Fruit fly (Drosophila melanogaster) whole organism, embryonic: ENCODE measurements around the gene Teh2.

Source experiments
- BEAF-32 ChIP-seq: fragments of 200-800 bp; sonication (Bioruptor generic); optimal IDR thresholded peaks from 3 replicates; lab custom pipeline; 2017; ENCODE audit warnings: missing biosample characterization, missing genetic modification characterization, mild to moderate bottlenecking, moderate library complexity, missing genetic modification reagents
- BtbVII ChIP-seq: fragments of 200-800 bp; sonication (Bioruptor generic); optimal IDR thresholded peaks from 3 replicates; lab custom pipeline; 2017; ENCODE audit warnings: missing biosample characterization, mild to moderate bottlenecking, missing genetic modification characterization
- CG10431 ChIP-seq: fragments of 200-800 bp; sonication (Bioruptor generic); optimal IDR thresholded peaks from 3 replicates; lab custom pipeline; 2018; ENCODE audit warnings: missing biosample characterization, mild to moderate bottlenecking, missing genetic modification characterization
- CG12236 ChIP-seq: fragments of 200-800 bp; sonication (Bioruptor generic); optimal IDR thresholded peaks from 2 replicates; lab custom pipeline; 2016; ENCODE audit warnings: missing biosample characterization, missing genetic modification characterization
- CG13424 ChIP-seq: fragments of 200-800 bp; sonication (Bioruptor generic); optimal IDR thresholded peaks from 2 replicates; lab custom pipeline; 2019; ENCODE audit warnings: missing biosample characterization, mild to moderate bottlenecking, missing genetic modification characterization, moderate library complexity
- CG14667 ChIP-seq: fragments of 200-800 bp; sonication (Bioruptor generic); IDR thresholded peaks from 2 replicates; pipeline ENCODE4 v1.3.6; 2022; ENCODE audit warnings: missing biosample characterization, missing genetic modification characterization
- CG14860 ChIP-seq: fragments of 200-800 bp; sonication (Bioruptor generic); IDR thresholded peaks from 3 replicates; pipeline ENCODE4 v1.3.6; 2022; ENCODE audit warnings: missing biosample characterization, missing genetic modification characterization; ENCODE audit not compliant: partially characterized antibody
- CG17361 ChIP-seq: fragments of 200-800 bp; sonication (Bioruptor generic); IDR thresholded peaks from 3 replicates; pipeline ENCODE4 v1.3.6; 2022; ENCODE audit warnings: missing biosample characterization, missing genetic modification characterization
- CG17912 ChIP-seq: fragments of 200-800 bp; sonication (Bioruptor generic); optimal IDR thresholded peaks from 2 replicates; lab custom pipeline; 2018; ENCODE audit warnings: missing biosample characterization, mild to moderate bottlenecking, missing genetic modification characterization
- CG18262 ChIP-seq: fragments of 200-800 bp; optimal IDR thresholded peaks from 3 replicates; lab custom pipeline; 2019; ENCODE audit warnings: missing biosample characterization, mild to moderate bottlenecking, missing genetic modification characterization, moderate library complexity
- CG2678 ChIP-seq: fragments of 200-800 bp; sonication (Bioruptor generic); optimal IDR thresholded peaks from 3 replicates; lab custom pipeline; 2019; ENCODE audit warnings: missing biosample characterization, mild to moderate bottlenecking, missing genetic modification characterization, moderate library complexity
- CG2875 ChIP-seq: fragments of 200-800 bp; sonication (Bioruptor generic); optimal IDR thresholded peaks from 2 replicates; lab custom pipeline; 2017; ENCODE audit warnings: missing biosample characterization, mild to moderate bottlenecking, missing genetic modification characterization, missing genetic modification reagents
- CG3163 ChIP-seq: fragments of 200-800 bp; sonication (Bioruptor generic); optimal IDR thresholded peaks from 3 replicates; lab custom pipeline; 2016; ENCODE audit warnings: missing biosample characterization, missing genetic modification characterization
- CG32767 ChIP-seq: fragments of 200-800 bp; sonication (Bioruptor generic); IDR thresholded peaks from 2 replicates; pipeline ENCODE4 v1.3.6; 2022; ENCODE audit warnings: missing biosample characterization, missing genetic modification characterization
- CG33557 ChIP-seq: fragments of 200-800 bp; sonication (Bioruptor generic); optimal IDR thresholded peaks from 2 replicates; lab custom pipeline; 2019; ENCODE audit warnings: missing biosample characterization, mild to moderate bottlenecking, missing genetic modification characterization, moderate library complexity
- CG34376 ChIP-seq: fragments of 200-800 bp; sonication (Bioruptor generic); optimal IDR thresholded peaks from 2 replicates; lab custom pipeline; 2018; ENCODE audit warnings: missing biosample characterization, mild to moderate bottlenecking, missing genetic modification characterization
- CG3838 ChIP-seq: fragments of 200-800 bp; sonication (Bioruptor generic); optimal IDR thresholded peaks from 3 replicates; lab custom pipeline; 2016; ENCODE audit warnings: missing biosample characterization, missing genetic modification characterization
- CG4820 ChIP-seq: fragments of 200-800 bp; sonication (Bioruptor generic); optimal IDR thresholded peaks from 3 replicates; lab custom pipeline; 2016; ENCODE audit warnings: missing biosample characterization, missing genetic modification characterization
- CG6791 ChIP-seq: fragments of 200-800 bp; sonication (Bioruptor generic); IDR thresholded peaks from 3 replicates; pipeline ENCODE4 v1.3.6; 2022; ENCODE audit warnings: missing biosample characterization, missing genetic modification characterization; ENCODE audit not compliant: partially characterized antibody
- Camta ChIP-seq: fragments of 200-800 bp; sonication (Bioruptor generic); optimal IDR thresholded peaks from 2 replicates; lab custom pipeline; 2016; ENCODE audit warnings: missing biosample characterization, missing genetic modification characterization
- Chrac-16 ChIP-seq: fragments of 200-800 bp; sonication (Bioruptor generic); optimal IDR thresholded peaks from 3 replicates; lab custom pipeline; 2016; ENCODE audit warnings: missing biosample characterization, missing genetic modification characterization
- Kr ChIP-seq: fragments of 200-800 bp; sonication (Bioruptor generic); optimal IDR thresholded peaks from 2 replicates; lab custom pipeline; 2017; ENCODE audit warnings: missing biosample characterization, mild to moderate bottlenecking, missing genetic modification characterization
- Mes4 ChIP-seq: fragments of 200-800 bp; sonication (Bioruptor generic); optimal IDR thresholded peaks from 2 replicates; lab custom pipeline; 2016; ENCODE audit warnings: missing biosample characterization, missing genetic modification characterization
- Nf-YC ChIP-seq: fragments of 200-800 bp; optimal IDR thresholded peaks from 3 replicates; lab custom pipeline; 2019; ENCODE audit warnings: missing biosample characterization, mild to moderate bottlenecking, missing genetic modification characterization, moderate library complexity
- Ssrp ChIP-seq: fragments of 200-800 bp; sonication (Bioruptor generic); optimal IDR thresholded peaks from 2 replicates; lab custom pipeline; 2018; ENCODE audit warnings: missing biosample characterization, mild to moderate bottlenecking, missing genetic modification characterization, moderate library complexity
- Stat92E ChIP-seq, 3 experiments: fragments of >200 bp in 2 of 3; fragments of 200-800 bp in 1 of 3; sonication (Bioruptor generic) in 1 of 3; optimal IDR thresholded peaks; 2 replicates each; lab custom pipeline; 2017 to 2019; ENCODE audit warnings: missing biosample characterization in 3 of 3, missing genetic modification characterization in 3 of 3, mild to moderate bottlenecking in 1 of 3, moderate library complexity in 1 of 3
- Usf ChIP-seq: fragments of 200-800 bp; sonication (Bioruptor generic); optimal IDR thresholded peaks from 2 replicates; lab custom pipeline; 2017; ENCODE audit warnings: missing genotype, missing biosample characterization, missing genetic modification characterization
- Xbp1 ChIP-seq: fragments of 200-800 bp; sonication (Bioruptor generic); optimal IDR thresholded peaks from 3 replicates; lab custom pipeline; 2016; ENCODE audit warnings: missing biosample characterization, mild to moderate bottlenecking, missing genetic modification characterization
- Xrp1 ChIP-seq: fragments of 200-800 bp; sonication (Bioruptor generic); IDR thresholded peaks from 2 replicates; pipeline ENCODE4 v1.3.6; 2022; ENCODE audit warnings: missing biosample characterization, missing genetic modification characterization
- ab ChIP-seq: fragments of 200-800 bp; sonication (Bioruptor generic); optimal IDR thresholded peaks from 2 replicates; lab custom pipeline; 2016; ENCODE audit warnings: missing biosample characterization, missing genetic modification characterization
- ap ChIP-seq: fragments of 200-800 bp; sonication (Bioruptor generic); IDR thresholded peaks from 2 replicates; pipeline ENCODE4 v1.3.6; 2022; ENCODE audit warnings: missing biosample characterization, missing genetic modification characterization
- ash1 ChIP-seq: fragments of 200-800 bp; sonication (Bioruptor generic); optimal IDR thresholded peaks from 2 replicates; lab custom pipeline; 2018; ENCODE audit warnings: missing biosample characterization, mild to moderate bottlenecking, missing genetic modification characterization
- dmrt99B ChIP-seq: fragments of 200-800 bp; sonication (Bioruptor generic); optimal IDR thresholded peaks from 2 replicates; lab custom pipeline; 2018; ENCODE audit warnings: missing biosample characterization, mild to moderate bottlenecking, missing genetic modification characterization, moderate library complexity
- esg ChIP-seq: fragments of 200-800 bp; sonication (Bioruptor generic); conservative IDR thresholded peaks from 2 replicates; pipeline ENCODE4 v1.3.6; 2022; ENCODE audit warnings: missing biosample characterization, missing genetic modification characterization
- fd64A ChIP-seq: fragments of 200-800 bp; sonication (Bioruptor generic); optimal IDR thresholded peaks from 3 replicates; lab custom pipeline; 2018; ENCODE audit warnings: missing biosample characterization, mild to moderate bottlenecking, missing genetic modification characterization
- gcm ChIP-seq: fragments of 200-800 bp; sonication (Bioruptor generic); optimal IDR thresholded peaks from 2 replicates; lab custom pipeline; 2019; ENCODE audit warnings: missing biosample characterization, mild to moderate bottlenecking, missing genetic modification characterization, moderate library complexity
- gro ChIP-seq: fragments of 200-800 bp; sonication (Bioruptor generic); optimal IDR thresholded peaks from 2 replicates; lab custom pipeline; 2016; ENCODE audit warnings: missing biosample characterization, missing genetic modification characterization
- knrl ChIP-seq: fragments of 200-800 bp; sonication (Bioruptor generic); IDR thresholded peaks from 3 replicates; pipeline ENCODE4 v1.3.6; 2022; ENCODE audit warnings: missing biosample characterization, missing genetic modification characterization; ENCODE audit not compliant: partially characterized antibody
- lbe ChIP-seq: fragments of 200-800 bp; sonication (Bioruptor generic); optimal IDR thresholded peaks from 2 replicates; lab custom pipeline; 2016; ENCODE audit warnings: missing biosample characterization, mild to moderate bottlenecking, missing genetic modification characterization
- lmd ChIP-seq: fragments of 200-800 bp; sonication (Bioruptor generic); IDR thresholded peaks from 2 replicates; pipeline ENCODE4 v1.3.6; 2022; ENCODE audit warnings: missing biosample characterization, missing genetic modification characterization
- pan ChIP-seq, 4 experiments: fragments of >200 bp in 3 of 4; fragments of 200-800 bp in 1 of 4; sonication (Bioruptor generic) in 1 of 4; optimal IDR thresholded peaks in 3 of 4; IDR thresholded peaks in 1 of 4; 2 replicates each; pipeline versions ENCODE4 v1.3.6 to Lab custom; 2017 to 2022; ENCODE audit warnings: missing biosample characterization in 2 of 4, missing genetic modification characterization in 2 of 4, mixed read lengths in 1 of 4
- pros ChIP-seq: fragments of 200-800 bp; sonication (Bioruptor generic); optimal IDR thresholded peaks from 3 replicates; lab custom pipeline; 2019; ENCODE audit warnings: missing biosample characterization, mild to moderate bottlenecking, missing genetic modification characterization, moderate library complexity
- ranshi ChIP-seq: fragments of 200-800 bp; sonication (Bioruptor generic); IDR thresholded peaks from 2 replicates; pipeline ENCODE4 v1.3.6; 2022; ENCODE audit warnings: missing biosample characterization, missing genetic modification characterization
- row ChIP-seq: fragments of 200-800 bp; sonication (Bioruptor generic); IDR thresholded peaks from 3 replicates; pipeline ENCODE4 v1.3.6; 2022; ENCODE audit warnings: missing biosample characterization, missing genetic modification characterization
- schlank ChIP-seq: fragments of 200-800 bp; sonication (Bioruptor generic); optimal IDR thresholded peaks from 2 replicates; lab custom pipeline; 2018; ENCODE audit warnings: missing biosample characterization, mild to moderate bottlenecking, missing genetic modification characterization
- stwl ChIP-seq: fragments of 200-800 bp; sonication (Bioruptor generic); optimal IDR thresholded peaks from 3 replicates; lab custom pipeline; 2018; ENCODE audit warnings: missing biosample characterization, mild to moderate bottlenecking, missing genetic modification characterization, moderate library complexity
- trh ChIP-seq: fragments of 200-800 bp; sonication (Bioruptor generic); optimal IDR thresholded peaks from 2 replicates; lab custom pipeline; 2016; ENCODE audit warnings: missing biosample characterization, missing genetic modification characterization
- zen ChIP-seq: fragments of 200-800 bp; sonication (Bioruptor generic); optimal IDR thresholded peaks from 3 replicates; lab custom pipeline; 2018; ENCODE audit warnings: missing biosample characterization, mild to moderate bottlenecking, missing genetic modification characterization, moderate library complexity

Gene Teh2

dm6 chr3L:4228187-4228836, 40.5 kb upstream of the Teh2 start (continued):
- peak; percentile 78 for TF ChIP-seq Usf (GFP tag; lab: Kevin White, UChicago)
- peak; percentile 96 for TF ChIP-seq ranshi (GFP tag; lab: Robert Waterston, UW)
- TF ChIP-seq CG3838 (GFP tag; lab: Kevin White, UChicago) = peak; percentile 87
- TF ChIP-seq pan (optimal IDR thresholded peaks at IDR 0.05; lab: Kevin White, UChicago) = no peak
- peak in 1 of 2 experiments; percentile 97 for TF ChIP-seq pan (GFP tag; optimal IDR thresholded peaks at IDR 0.05 in 1 of 2, IDR thresholded peaks at IDR 0.05 in 1 of 2)
- TF ChIP-seq CG14667 = peak; percentile 94
- peak; percentile 97 for TF ChIP-seq lmd (GFP tag; lab: Robert Waterston, UW)
- peak; percentile 97 for TF ChIP-seq Mes4 (GFP tag; lab: Kevin White, UChicago)
- TF ChIP-seq CG17361 (GFP tag; lab: Robert Waterston, UW) = peak; percentile 97
- peak; percentile 98 for TF ChIP-seq esg (GFP tag; lab: Robert Waterston, UW)
- TF ChIP-seq CG3163 (GFP tag; lab: Kevin White, UChicago) = peak; percentile 83
- TF ChIP-seq gcm (GFP tag; lab: Kevin White, UChicago) = peak; percentile 96
- peak; percentile 39 for TF ChIP-seq Kr (GFP tag; lab: Kevin White, UChicago)
- no peak for TF ChIP-seq ash1
- peak; percentile 96 for TF ChIP-seq Ssrp (tag; lab: Kevin White, UChicago)
- TF ChIP-seq row (GFP tag; lab: Robert Waterston, UW) = peak; percentile 97
- peak; percentile 95 for TF ChIP-seq CG33557 (GFP tag; lab: Kevin White, UChicago)
- peak; percentile 92 for TF ChIP-seq CG10431 (GFP tag; lab: Kevin White, UChicago)
- TF ChIP-seq Xrp1 (GFP tag; lab: Robert Waterston, UW) = peak; percentile 98
- peak; percentile 93 for TF ChIP-seq Camta
- peak; percentile 96 for TF ChIP-seq CG17912 (GFP tag; lab: Kevin White, UChicago)
- peak; percentile 88 for TF ChIP-seq ab (GFP tag; lab: Kevin White, UChicago)
- TF ChIP-seq gro (GFP tag; lab: Kevin White, UChicago) = peak; percentile 49
- peak; percentile 95 for TF ChIP-seq CG32767 (GFP tag; lab: Robert Waterston, UW)
- peak; percentile 90 for TF ChIP-seq BtbVII (GFP tag; lab: Kevin White, UChicago)
- peak; percentile 98 for TF ChIP-seq CG2875 (GFP tag; lab: Kevin White, UChicago)
- TF ChIP-seq CG14860 (GFP tag; lab: Robert Waterston, UW) = no peak
- peak; percentile 96 for TF ChIP-seq fd64A (GFP tag; lab: Kevin White, UChicago)
- peak; percentile 88 for TF ChIP-seq lbe (GFP tag; lab: Kevin White, UChicago)
- TF ChIP-seq stwl (tag; lab: Kevin White, UChicago) = peak; percentile 38
- peak; percentile 97 for TF ChIP-seq CG2678 (tag; lab: Kevin White, UChicago)
- peak; percentile 67 for TF ChIP-seq pros (GFP tag; lab: Kevin White, UChicago)
- peak; percentile 85 for TF ChIP-seq Nf-YC (tag; lab: Kevin White, UChicago)
- TF ChIP-seq CG12236 (GFP tag; lab: Kevin White, UChicago) = peak; percentile 87
- peak; percentile 97 for TF ChIP-seq CG18262
- TF ChIP-seq CG6791 (GFP tag; lab: Robert Waterston, UW) = no peak
- peak; percentile 89 for TF ChIP-seq trh (GFP tag; lab: Kevin White, UChicago)
- peak; percentile 98 for TF ChIP-seq CG13424
- peak; percentile 95 for TF ChIP-seq Chrac-16 (GFP tag; lab: Kevin White, UChicago)
- TF ChIP-seq CG4820 = peak; percentile 97
- TF ChIP-seq Xbp1 (GFP tag; lab: Kevin White, UChicago) = peak; percentile 97
- peak; percentile 97 for TF ChIP-seq ap (GFP tag; lab: Robert Waterston, UW)
- TF ChIP-seq Stat92E (GFP tag; optimal IDR thresholded peaks at IDR 0.05; lab: Kevin White, UChicago) = peak in 1 of 3 experiments; percentile 93
- peak; percentile 68 for TF ChIP-seq CG34376 (GFP tag; lab: Kevin White, UChicago)
- no peak for TF ChIP-seq BEAF-32 (GFP tag; lab: Kevin White, UChicago)
- peak; percentile 98 for TF ChIP-seq dmrt99B (tag; lab: Kevin White, UChicago)
- TF ChIP-seq knrl = no peak
- TF ChIP-seq schlank (tag; lab: Kevin White, UChicago) = peak; percentile 71
- peak; percentile 88 for TF ChIP-seq zen (tag; lab: Kevin White, UChicago)
